Fruit fly (Drosophila melanogaster): ENCODE data around the gene Jhbp1.

Jhbp1 gene

DNA sequence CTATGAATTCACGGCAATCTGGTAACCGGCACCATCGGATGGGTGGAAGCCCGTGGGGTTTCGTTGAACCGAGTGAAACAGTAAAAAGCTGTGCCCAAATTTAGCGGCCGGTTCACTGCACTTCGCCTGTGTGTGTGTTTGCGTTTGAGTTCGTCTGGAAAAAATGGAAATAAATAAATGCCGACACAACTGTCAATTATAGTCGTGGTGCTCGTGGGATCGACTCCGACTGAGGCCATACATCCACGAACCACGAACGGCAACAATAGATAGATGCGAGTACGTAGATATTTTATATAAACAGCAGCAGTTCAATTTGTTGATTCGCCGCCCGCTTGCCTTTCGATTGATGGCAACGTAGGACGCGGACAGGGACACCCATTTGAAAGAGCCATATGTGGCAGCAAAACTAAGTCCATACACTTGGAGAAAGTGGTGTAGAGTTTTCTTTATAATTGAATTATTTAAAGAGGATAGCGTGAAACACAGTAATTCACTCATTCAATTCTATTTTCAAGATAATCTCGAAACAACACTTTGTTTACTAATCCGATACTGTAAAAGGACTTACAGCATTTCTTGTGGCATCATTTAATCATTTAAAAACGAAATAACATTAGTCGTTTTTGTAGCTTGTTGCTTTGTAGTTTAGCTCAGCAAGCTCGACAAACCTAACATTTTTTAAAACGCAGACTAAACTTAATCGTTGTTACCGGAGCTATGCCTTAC lies 30.5 kb downstream of the Jhbp1 start:
- no peak for TF ChIP-seq CG1621 (tag; optimal IDR thresholded peaks at IDR 0.05)
- TF ChIP-seq CG3919 (GFP tag; optimal IDR thresholded peaks at IDR 0.05): no peak
- TF ChIP-seq CG6163 (GFP tag; IDR thresholded peaks at IDR 0.05): 0 out of 3 replicates have a peak, but pooled peaks have one; percentile 40
- no peak for TF ChIP-seq Met (GFP tag; optimal IDR thresholded peaks at IDR 0.05)
- 0 out of 2 replicates have a peak, but pooled peaks have one; percentile 15 for TF ChIP-seq CG15336 (GFP tag; IDR thresholded peaks at IDR 0.05)
- no peak for TF ChIP-seq CG6808 (GFP tag; optimal IDR thresholded peaks at IDR 0.05)
- TF ChIP-seq Hr39 (GFP tag; optimal IDR thresholded peaks at IDR 0.05): peak; percentile 8
- TF ChIP-seq CG32006 (GFP tag; optimal IDR thresholded peaks at IDR 0.05): peak; percentile 51
- TF ChIP-seq CG8632 (GFP tag; optimal IDR thresholded peaks at IDR 0.05): no peak
- TF ChIP-seq Sox14 (GFP tag; optimal IDR thresholded peaks at IDR 0.05): no peak
- no peak for TF ChIP-seq CG9139 (GFP tag; optimal IDR thresholded peaks at IDR 0.05)
- TF ChIP-seq acj6 (GFP tag; optimal IDR thresholded peaks at IDR 0.05): no peak
- TF ChIP-seq Hr38 (GFP tag; optimal IDR thresholded peaks at IDR 0.05): no peak
- peak; percentile 26 for TF ChIP-seq CG6854 (GFP tag; optimal IDR thresholded peaks at IDR 0.05)
- no peak for TF ChIP-seq CG8319 (GFP tag; optimal IDR thresholded peaks at IDR 0.05)
- no peak for TF ChIP-seq Eip75B (GFP tag; optimal IDR thresholded peaks at IDR 0.05)
- TF ChIP-seq CG4318 (GFP tag; optimal IDR thresholded peaks at IDR 0.05): no peak
- TF ChIP-seq CG11762 (GFP tag; optimal IDR thresholded peaks at IDR 0.05; ENCODE audit: insufficient read depth): no peak
- no peak for TF ChIP-seq esn (GFP tag; optimal IDR thresholded peaks at IDR 0.05)
- peak; percentile 32; the same call in 1 of the 3 replicates for TF ChIP-seq CG8119 (GFP tag; IDR thresholded peaks at IDR 0.05)
- TF ChIP-seq ss (GFP tag; optimal IDR thresholded peaks at IDR 0.05): no peak
- no peak for TF ChIP-seq Sox15 (GFP tag; optimal IDR thresholded peaks at IDR 0.05)
- peak in 1 of 2 experiments; percentile 47 for TF ChIP-seq salr (GFP tag; optimal IDR thresholded peaks at IDR 0.05)
- TF ChIP-seq Ets96B (tag; optimal IDR thresholded peaks at IDR 0.05): no peak
- no peak for TF ChIP-seq achi (GFP tag; optimal IDR thresholded peaks at IDR 0.05)
- TF ChIP-seq Ets21C (GFP tag; optimal IDR thresholded peaks at IDR 0.05): no peak
- TF ChIP-seq CG6276 (GFP tag; optimal IDR thresholded peaks at IDR 0.05): no peak
- peak; percentile 64 for TF ChIP-seq svp (GFP tag)
- no peak for TF ChIP-seq Eip93F (GFP tag; optimal IDR thresholded peaks at IDR 0.05)
- no peak for TF ChIP-seq fd85E (GFP tag; optimal IDR thresholded peaks at IDR 0.05)
- TF ChIP-seq fd59A (GFP tag; optimal IDR thresholded peaks at IDR 0.05): no peak
- TF ChIP-seq Hr4 (GFP tag; optimal IDR thresholded peaks at IDR 0.05): peak; percentile 34
- TF ChIP-seq pdm3 (GFP tag; optimal IDR thresholded peaks at IDR 0.05): no peak
- peak; percentile 83 for TF ChIP-seq fkh (GFP tag; optimal IDR thresholded peaks at IDR 0.05)

DNA sequence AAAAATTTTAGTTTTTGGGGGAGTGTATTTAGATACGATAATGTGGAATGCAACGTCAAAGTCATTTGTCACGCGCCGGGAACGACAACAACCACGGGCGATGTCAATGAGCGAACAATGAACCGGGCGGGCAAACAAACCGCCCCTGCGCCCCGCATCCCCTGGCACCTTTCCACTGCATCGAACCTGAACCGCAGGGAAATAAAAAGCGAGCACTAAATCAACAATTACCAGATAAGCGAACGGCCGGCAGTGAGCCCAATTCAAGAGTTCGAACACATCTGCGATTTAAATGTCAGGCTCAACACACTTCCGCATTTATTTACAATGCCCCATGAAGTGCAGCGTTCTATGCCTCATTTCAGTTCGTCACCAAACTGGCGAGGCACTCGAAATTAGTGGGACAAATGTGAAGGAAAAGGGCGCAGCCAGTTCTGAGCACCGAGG lies 31.3 kb downstream of the Jhbp1 start:
- peak; percentile 7 for TF ChIP-seq Sox102F (GFP tag; optimal IDR thresholded peaks at IDR 0.05)
- TF ChIP-seq Gug (GFP tag; IDR thresholded peaks at IDR 0.05): 0 out of 2 replicates have a peak, but pooled peaks have one; percentile 10
- peak; percentile 96 for TF ChIP-seq fkh (GFP tag; optimal IDR thresholded peaks at IDR 0.05)
- TF ChIP-seq eg (GFP tag; IDR thresholded peaks at IDR 0.05): 0 out of 3 replicates have a peak, but pooled peaks have one; percentile 18
- no peak for TF ChIP-seq Ets21C (GFP tag; optimal IDR thresholded peaks at IDR 0.05)
- peak; percentile 97 for TF ChIP-seq svp (GFP tag)
- TF ChIP-seq Met (GFP tag; optimal IDR thresholded peaks at IDR 0.05): peak; percentile 46
- peak; percentile 59 for TF ChIP-seq Eip78C (GFP tag)
- TF ChIP-seq CG6854 (GFP tag; optimal IDR thresholded peaks at IDR 0.05): peak; percentile 36
- no peak for TF ChIP-seq CG8119 (GFP tag; IDR thresholded peaks at IDR 0.05)

All from whole organism, prepupa.